Fruit fly (Drosophila melanogaster) whole organism, embryonic: ENCODE measurements around the gene CG12539.

Experiments
- Antp ChIP-seq: fragments of 200-800 bp; sonication (Bioruptor generic); optimal IDR thresholded peaks from 3 replicates; lab custom pipeline; 2016; ENCODE audit warnings: missing biosample characterization, missing genetic modification characterization
- Blimp-1 ChIP-seq: fragments of 200-800 bp; sonication (Bioruptor generic); optimal IDR thresholded peaks from 3 replicates; lab custom pipeline; 2018; ENCODE audit warnings: missing biosample characterization, missing genetic modification characterization, mild to moderate bottlenecking, moderate library complexity, missing genetic modification reagents
- CG10274 ChIP-seq: fragments of 200-800 bp; sonication (Bioruptor generic); optimal IDR thresholded peaks from 3 replicates; lab custom pipeline; 2017; ENCODE audit warnings: missing biosample characterization, mild to moderate bottlenecking, missing genetic modification characterization
- CG11695 ChIP-seq: fragments of 200-800 bp; sonication (Bioruptor generic); IDR thresholded peaks from 3 replicates; pipeline ENCODE4 v1.3.6; 2022; ENCODE audit warnings: missing biosample characterization, missing genetic modification characterization
- CG13296 ChIP-seq: fragments of 200-800 bp; sonication (Bioruptor generic); optimal IDR thresholded peaks from 3 replicates; lab custom pipeline; 2018; ENCODE audit warnings: missing biosample characterization, mild to moderate bottlenecking, missing genetic modification characterization
- CG1792 ChIP-seq: fragments of 200-800 bp; sonication (Bioruptor generic); optimal IDR thresholded peaks from 2 replicates; lab custom pipeline; 2016; ENCODE audit warnings: missing biosample characterization, missing genetic modification characterization
- CG18476 ChIP-seq: fragments of 200-800 bp; sonication (Bioruptor generic); optimal IDR thresholded peaks from 2 replicates; lab custom pipeline; 2016; ENCODE audit warnings: missing biosample characterization, mild to moderate bottlenecking, missing genetic modification characterization
- CG2116 ChIP-seq: fragments of 200-800 bp; sonication (Bioruptor generic); optimal IDR thresholded peaks from 3 replicates; lab custom pipeline; 2018; ENCODE audit warnings: missing biosample characterization, mild to moderate bottlenecking, missing genetic modification characterization
- CG2712 ChIP-seq: fragments of 200-800 bp; optimal IDR thresholded peaks from 3 replicates; lab custom pipeline; 2019; ENCODE audit warnings: missing biosample characterization, mild to moderate bottlenecking, missing genetic modification characterization, moderate library complexity
- CG30020 ChIP-seq: fragments of 200-800 bp; optimal IDR thresholded peaks from 2 replicates; lab custom pipeline; 2019; ENCODE audit warnings: missing biosample characterization, mild to moderate bottlenecking, missing genetic modification characterization, moderate library complexity
- CG3163 ChIP-seq: fragments of 200-800 bp; sonication (Bioruptor generic); optimal IDR thresholded peaks from 3 replicates; lab custom pipeline; 2016; ENCODE audit warnings: missing biosample characterization, missing genetic modification characterization
- CG3726 ChIP-seq: fragments of 200-800 bp; sonication (Bioruptor generic); IDR thresholded peaks from 3 replicates; pipeline ENCODE4, ENCODE4 v1.3.6; 2022; ENCODE audit warnings: missing biosample characterization, missing genetic modification characterization
- CG4328 ChIP-seq: fragments of 200-800 bp; sonication (Bioruptor generic); optimal IDR thresholded peaks from 3 replicates; lab custom pipeline; 2017; ENCODE audit warnings: missing biosample characterization, missing genetic modification reagents, missing genetic modification characterization
- CG4707 ChIP-seq: fragments of 200-800 bp; sonication (Bioruptor generic); optimal IDR thresholded peaks from 2 replicates; lab custom pipeline; 2018; ENCODE audit warnings: missing biosample characterization, mild to moderate bottlenecking, missing genetic modification characterization, moderate library complexity
- CG5245 ChIP-seq: fragments of 200-800 bp; sonication (Bioruptor generic); optimal IDR thresholded peaks from 3 replicates; lab custom pipeline; 2016; ENCODE audit warnings: missing biosample characterization, missing genetic modification characterization
- CG7372 ChIP-seq: fragments of 200-800 bp; sonication (Bioruptor generic); IDR thresholded peaks from 2 replicates; pipeline ENCODE4 v1.3.6; 2022; ENCODE audit warnings: missing biosample characterization, missing genetic modification characterization
- CG7556 ChIP-seq: fragments of 200-800 bp; sonication (Bioruptor generic); optimal IDR thresholded peaks from 2 replicates; lab custom pipeline; 2017; ENCODE audit warnings: missing biosample characterization, mild to moderate bottlenecking, missing genetic modification characterization
- CG7745 ChIP-seq: fragments of 200-800 bp; sonication (Bioruptor generic); optimal IDR thresholded peaks from 2 replicates; lab custom pipeline; 2018; ENCODE audit warnings: missing biosample characterization, mild to moderate bottlenecking, missing genetic modification characterization, moderate library complexity
- CG7963 ChIP-seq: fragments of 200-800 bp; sonication (Bioruptor generic); IDR thresholded peaks from 3 replicates; pipeline ENCODE4 v1.3.6; 2022; ENCODE audit warnings: missing biosample characterization, missing genetic modification characterization; ENCODE audit not compliant: partially characterized antibody
- CG7987 ChIP-seq: fragments of 200-800 bp; sonication (Bioruptor generic); optimal IDR thresholded peaks from 2 replicates; lab custom pipeline; 2018; ENCODE audit warnings: missing biosample characterization, mild to moderate bottlenecking, missing genetic modification characterization, moderate library complexity
- CG8478 ChIP-seq: fragments of >200 bp; optimal IDR thresholded peaks from 2 replicates; lab custom pipeline; 2018
- CG9876 ChIP-seq: fragments of 200-800 bp; sonication (Bioruptor generic); optimal IDR thresholded peaks from 2 replicates; lab custom pipeline; 2016; ENCODE audit warnings: missing biosample characterization, missing genetic modification characterization
- Dref ChIP-seq: fragments of 200-800 bp; sonication (Bioruptor generic); IDR thresholded peaks from 2 replicates; pipeline ENCODE4 v1.3.6; 2022; ENCODE audit warnings: missing biosample characterization, missing genetic modification characterization
- E2f2 ChIP-seq: fragments of 200-800 bp; sonication (Bioruptor generic); IDR thresholded peaks from 2 replicates; pipeline ENCODE4 v1.3.6; 2022; ENCODE audit warnings: missing biosample characterization, missing genetic modification characterization
- Eip74EF ChIP-seq, 2 experiments: fragments of 200-800 bp in 1 of 2; fragments of >200 bp in 1 of 2; sonication (Bioruptor generic) in 1 of 2; optimal IDR thresholded peaks; 2 replicates each; lab custom pipeline; 2017 to 2019; ENCODE audit warnings: missing biosample characterization in 2 of 2, missing genetic modification characterization in 2 of 2, mild to moderate bottlenecking in 1 of 2, moderate library complexity in 1 of 2
- Lpt ChIP-seq: fragments of >200 bp; optimal IDR thresholded peaks from 2 replicates; lab custom pipeline; 2018; ENCODE audit warnings: missing biosample characterization, missing genetic modification characterization
- MBD-R2 ChIP-seq: fragments of 200-800 bp; sonication (Bioruptor generic); IDR thresholded peaks from 2 replicates; pipeline ENCODE4 v1.3.6; 2022; ENCODE audit warnings: missing biosample characterization, missing genetic modification characterization
- Nf-YA ChIP-seq: fragments of 200-800 bp; sonication (Bioruptor generic); IDR thresholded peaks from 2 replicates; pipeline ENCODE4 v1.3.6; 2022; ENCODE audit warnings: missing biosample characterization, missing genetic modification characterization
- Pdp1 ChIP-seq, 2 experiments: fragments of 200-800 bp; sonication (Bioruptor generic); optimal IDR thresholded peaks; 3 replicates each; lab custom pipeline; 2016; ENCODE audit warnings: missing biosample characterization in 2 of 2, missing genetic modification characterization in 2 of 2, mild to moderate bottlenecking in 1 of 2, moderate library complexity in 1 of 2
- Trl ChIP-seq, 3 experiments: fragments of >200 bp in 2 of 3; fragments of 200-800 bp in 1 of 3; sonication (Bioruptor generic) in 1 of 3; optimal IDR thresholded peaks; 2 replicates in 1 of 3; 3 replicates in 2 of 3; lab custom pipeline; 2016 to 2017; ENCODE audit warnings: missing biosample characterization in 1 of 3, missing genetic modification characterization in 1 of 3
- corto ChIP-seq: fragments of 200-800 bp; sonication (Bioruptor generic); optimal IDR thresholded peaks from 2 replicates; lab custom pipeline; 2016; ENCODE audit warnings: missing biosample characterization, mild to moderate bottlenecking, missing genetic modification characterization, moderate library complexity
- cwo ChIP-seq: fragments of 200-800 bp; sonication (Bioruptor generic); optimal IDR thresholded peaks from 3 replicates; lab custom pipeline; 2017; ENCODE audit warnings: missing biosample characterization, missing genetic modification characterization, mild to moderate bottlenecking, moderate library complexity, missing genetic modification reagents
- da ChIP-seq: fragments of 200-800 bp; sonication (Bioruptor generic); optimal IDR thresholded peaks from 2 replicates; lab custom pipeline; 2016; ENCODE audit warnings: missing biosample characterization, missing genetic modification characterization
- disco-r ChIP-seq: fragments of 200-800 bp; sonication (Bioruptor generic); optimal IDR thresholded peaks from 2 replicates; lab custom pipeline; 2016; ENCODE audit warnings: missing biosample characterization, missing genetic modification characterization
- fd96Cb ChIP-seq: fragments of 200-800 bp; sonication (Bioruptor generic); optimal IDR thresholded peaks from 2 replicates; lab custom pipeline; 2018; ENCODE audit warnings: missing biosample characterization, mild to moderate bottlenecking, missing genetic modification characterization, moderate library complexity
- gsb ChIP-seq: fragments of 200-800 bp; sonication (Bioruptor generic); IDR thresholded peaks from 2 replicates; pipeline ENCODE4 v1.3.6; 2022; ENCODE audit warnings: missing biosample characterization, missing genetic modification characterization
- jigr1 ChIP-seq: fragments of 200-800 bp; sonication (Bioruptor generic); IDR thresholded peaks from 3 replicates; pipeline ENCODE4 v1.3.6; 2022; ENCODE audit warnings: missing biosample characterization, missing genetic modification characterization
- lilli ChIP-seq: fragments of 200-800 bp; sonication (Bioruptor generic); optimal IDR thresholded peaks from 3 replicates; lab custom pipeline; 2016; ENCODE audit warnings: missing biosample characterization, missing genetic modification characterization
- nerfin-2 ChIP-seq: fragments of 200-800 bp; sonication (Bioruptor generic); IDR thresholded peaks from 2 replicates; pipeline ENCODE4 v1.3.6; 2022; ENCODE audit warnings: missing biosample characterization, missing genetic modification characterization; ENCODE audit not compliant: partially characterized antibody
- oc ChIP-seq: fragments of 200-800 bp; sonication (Bioruptor generic); optimal IDR thresholded peaks from 2 replicates; lab custom pipeline; 2018; ENCODE audit warnings: missing biosample characterization, mild to moderate bottlenecking, missing genetic modification characterization, moderate library complexity
- pfk ChIP-seq: fragments of 200-800 bp; sonication (Bioruptor generic); optimal IDR thresholded peaks from 2 replicates; lab custom pipeline; 2018; ENCODE audit warnings: missing biosample characterization, mild to moderate bottlenecking, missing genetic modification characterization, moderate library complexity
- ranshi ChIP-seq: fragments of 200-800 bp; sonication (Bioruptor generic); IDR thresholded peaks from 2 replicates; pipeline ENCODE4 v1.3.6; 2022; ENCODE audit warnings: missing biosample characterization, missing genetic modification characterization
- run ChIP-seq: fragments of 200-800 bp; sonication (Bioruptor generic); optimal IDR thresholded peaks from 3 replicates; lab custom pipeline; 2018; ENCODE audit warnings: missing biosample characterization, mild to moderate bottlenecking, missing genetic modification characterization
- sqz ChIP-seq: fragments of 200-800 bp; sonication (Bioruptor generic); optimal IDR thresholded peaks from 3 replicates; lab custom pipeline; 2018; ENCODE audit warnings: missing biosample characterization, mild to moderate bottlenecking, missing genetic modification characterization
- tin ChIP-seq: fragments of 200-800 bp; sonication (Bioruptor generic); optimal IDR thresholded peaks from 3 replicates; lab custom pipeline; 2016; ENCODE audit warnings: missing biosample characterization, missing genetic modification characterization
- unc-4 ChIP-seq: fragments of 200-800 bp; sonication (Bioruptor generic); IDR thresholded peaks from 2 replicates; pipeline ENCODE4 v1.3.6; 2022; ENCODE audit warnings: missing biosample characterization, missing genetic modification characterization; ENCODE audit not compliant: partially characterized antibody
- vfl ChIP-seq: fragments of 200-800 bp; sonication (Bioruptor generic); optimal IDR thresholded peaks from 2 replicates; lab custom pipeline; 2016; ENCODE audit warnings: missing biosample characterization, missing genetic modification characterization
- vvl ChIP-seq: fragments of 200-800 bp; sonication (Bioruptor generic); IDR thresholded peaks from 2 replicates; pipeline ENCODE4 v1.3.6; 2022; ENCODE audit warnings: missing biosample characterization, missing genetic modification characterization
- zfh1 ChIP-seq: fragments of 200-800 bp; sonication (Bioruptor generic); IDR thresholded peaks from 3 replicates; pipeline ENCODE4 v1.3.6; 2022; ENCODE audit warnings: missing biosample characterization, missing genetic modification characterization

CG12539 gene

DNA sequence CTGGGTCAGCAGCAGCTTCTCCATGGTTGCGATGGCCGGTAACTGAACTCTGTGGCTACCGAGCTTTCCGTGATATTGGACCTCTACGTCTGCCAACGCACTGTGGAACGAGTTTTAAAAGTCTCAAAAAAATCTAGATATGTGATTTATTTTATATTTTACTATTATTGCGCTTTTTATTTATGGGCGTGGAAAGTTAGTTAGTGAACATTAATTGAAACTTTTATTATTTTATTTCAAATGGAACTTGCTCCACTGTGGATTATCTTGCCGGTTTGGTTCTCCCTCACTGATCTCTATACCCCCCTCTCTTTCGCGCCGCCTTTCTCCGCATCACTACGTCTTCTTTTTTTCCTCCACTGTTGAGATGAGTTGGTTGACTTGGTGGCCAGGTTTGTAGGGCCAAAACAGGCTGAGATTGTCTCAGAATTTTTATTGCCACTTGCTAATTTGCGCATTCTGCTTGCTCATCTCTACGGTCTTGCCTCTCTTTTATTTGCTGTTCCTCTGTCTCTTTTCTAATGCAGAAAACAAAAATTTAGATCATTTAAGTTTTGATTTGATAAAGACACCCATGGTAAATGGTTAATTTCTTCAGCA lies 4.3 kb upstream of the CG12539 start, which contains the start of gene CG9522 (continued):
- no peak for TF ChIP-seq unc-4 (GFP tag; lab: Robert Waterston, UW)
- TF ChIP-seq sqz (GFP tag; lab: Kevin White, UChicago), result peak; percentile 47
- TF ChIP-seq MBD-R2 (GFP tag; lab: Robert Waterston, UW), result peak; percentile 59; the same call in 1 of the 2 replicates
- peak; percentile 53 for TF ChIP-seq run (tag; lab: Kevin White, UChicago)
- peak; percentile 61 for TF ChIP-seq gsb
- TF ChIP-seq CG9876 (GFP tag; lab: Kevin White, UChicago), result no peak
- no peak for TF ChIP-seq CG7987
- TF ChIP-seq CG4707 (GFP tag; lab: Kevin White, UChicago), result peak; percentile 68
- no peak for TF ChIP-seq CG8478
- TF ChIP-seq CG1792 (GFP tag; lab: Kevin White, UChicago), result no peak
- TF ChIP-seq CG4328 (GFP tag; lab: Kevin White, UChicago), result no peak
- peak; percentile 63 for TF ChIP-seq CG7556 (GFP tag; lab: Kevin White, UChicago)
- peak; percentile 35 for TF ChIP-seq CG18476 (GFP tag; lab: Kevin White, UChicago)
- TF ChIP-seq ranshi, result peak; percentile 60
- peak; percentile 64 for TF ChIP-seq lilli (GFP tag; lab: Kevin White, UChicago)
- peak; percentile 42 for TF ChIP-seq cwo (GFP tag; lab: Kevin White, UChicago)
- TF ChIP-seq E2f2 (GFP tag; lab: Robert Waterston, UW), result peak; percentile 43; the same call in 1 of the 2 replicates
- TF ChIP-seq disco-r, result no peak
- TF ChIP-seq oc (tag; lab: Kevin White, UChicago), result peak; percentile 77
- no peak for TF ChIP-seq CG3163 (GFP tag; lab: Kevin White, UChicago)
- peak; percentile 44 for TF ChIP-seq CG5245 (GFP tag; lab: Kevin White, UChicago)
- peak; percentile 66 for TF ChIP-seq tin
- TF ChIP-seq Trl (optimal IDR thresholded peaks at IDR 0.05; lab: Kevin White, UChicago), result no peak
- peak; percentile 50 for TF ChIP-seq Trl (GFP tag; optimal IDR thresholded peaks at IDR 0.05; lab: Kevin White, UChicago)
- peak; percentile 85 for TF ChIP-seq zfh1
- TF ChIP-seq CG10274 (GFP tag; lab: Kevin White, UChicago), result no peak
- peak in 1 of 2 experiments; percentile 55 for TF ChIP-seq Eip74EF (GFP tag; optimal IDR thresholded peaks at IDR 0.05; lab: Kevin White, UChicago)
- no peak for TF ChIP-seq CG3726 (GFP tag; lab: Robert Waterston, UW)
- TF ChIP-seq jigr1 (GFP tag; lab: Robert Waterston, UW), result no peak
- TF ChIP-seq CG13296 (GFP tag; lab: Kevin White, UChicago), result peak; percentile 63
- TF ChIP-seq CG11695, result peak; percentile 58; the same call in 2 of the 3 replicates
- TF ChIP-seq Nf-YA (GFP tag; lab: Robert Waterston, UW), result peak; percentile 67; the same call in 1 of the 2 replicates
- no peak for TF ChIP-seq Dref
- TF ChIP-seq Blimp-1 (GFP tag; lab: Kevin White, UChicago), result peak; percentile 86
- no peak for TF ChIP-seq CG30020
- peak; percentile 79 for TF ChIP-seq fd96Cb (tag; lab: Kevin White, UChicago)
- TF ChIP-seq CG2116 (GFP tag; lab: Kevin White, UChicago), result peak; percentile 20
- TF ChIP-seq Pdp1 (GFP tag; optimal IDR thresholded peaks at IDR 0.05; lab: Kevin White, UChicago), result peak; percentile 50 to 52
- no peak for TF ChIP-seq da (GFP tag; lab: Kevin White, UChicago)
- no peak for TF ChIP-seq CG7963
- no peak for TF ChIP-seq nerfin-2 (GFP tag; lab: Robert Waterston, UW)
- TF ChIP-seq CG7745 (tag; lab: Kevin White, UChicago), result no peak
- TF ChIP-seq pfk (GFP tag; lab: Kevin White, UChicago), result no peak
- no peak for TF ChIP-seq vfl
- peak; percentile 75 for TF ChIP-seq CG2712
- TF ChIP-seq vvl (GFP tag; lab: Robert Waterston, UW), result peak; percentile 90
- peak; percentile 34 for TF ChIP-seq corto
- TF ChIP-seq Antp (GFP tag; lab: Kevin White, UChicago), result peak; percentile 4
- peak; percentile 65 for TF ChIP-seq CG7372 (GFP tag; lab: Robert Waterston, UW)
- no peak for TF ChIP-seq Lpt (GFP tag; lab: Kevin White, UChicago)
